Worm (Caenorhabditis elegans) whole organism, L1 larva: Measurements from ENCODE around the gene ccg-1.

Experiments
- aly-2 ChIP-seq: fragments of 150-350 bp; optimal IDR thresholded peaks from 2 replicates; lab custom pipeline; 2014; ENCODE audit warnings: missing biosample characterization, missing genetic modification characterization
- ces-1 ChIP-seq: fragments of 150-350 bp; optimal IDR thresholded peaks from 2 replicates; lab custom pipeline; 2014; ENCODE audit warnings: missing biosample characterization, missing genetic modification reagents, missing genetic modification characterization
- egl-27 ChIP-seq, 2 experiments: fragments of 150-350 bp in 1 of 2; sonication (generic microtip); optimal IDR thresholded peaks; 3 replicates each; lab custom pipeline; 2017 to 2018; ENCODE audit warnings: missing biosample characterization in 2 of 2, missing genetic modification characterization in 2 of 2, missing genetic modification reagents in 2 of 2
- lin-39 ChIP-seq: fragments of 150-350 bp; optimal IDR thresholded peaks from 2 replicates; lab custom pipeline; 2014; ENCODE audit warnings: missing biosample characterization, missing genetic modification reagents, missing genetic modification characterization
- nhr-12 ChIP-seq: sonication (generic microtip); optimal IDR thresholded peaks from 2 replicates; lab custom pipeline; 2017; ENCODE audit warnings: missing biosample characterization, missing genetic modification characterization
- nhr-90 ChIP-seq: sonication (generic microtip); optimal IDR thresholded peaks from 2 replicates; lab custom pipeline; 2016; ENCODE audit warnings: mild to moderate bottlenecking, missing genetic modification characterization, missing compliant biosample characterization; ENCODE audit not compliant: poor library complexity
- zag-1 ChIP-seq: fragments of 150-350 bp; optimal IDR thresholded peaks from 2 replicates; lab custom pipeline; 2014; ENCODE audit warnings: missing biosample characterization, missing genetic modification characterization
- ztf-11 ChIP-seq, 2 experiments: sonication (generic microtip); optimal IDR thresholded peaks; 2 replicates each; lab custom pipeline; 2016 to 2017; ENCODE audit warnings: missing genetic modification characterization in 2 of 2, missing biosample characterization in 1 of 2, missing compliant biosample characterization in 1 of 2

- TF ChIP-seq zag-1: no peak
- no peak for TF ChIP-seq ztf-11 (tag; optimal IDR thresholded peaks at IDR 0.05; lab: Kevin White, UChicago)
- TF ChIP-seq ces-1 (GFP tag; lab: Kevin White, UChicago): no peak
- no peak for TF ChIP-seq egl-27 (tag; optimal IDR thresholded peaks at IDR 0.05; lab: Kevin White, UChicago)
- no peak for TF ChIP-seq lin-39 (tag; lab: Kevin White, UChicago)
- TF ChIP-seq nhr-90 (tag; lab: Kevin White, UChicago): no peak
- no peak for TF ChIP-seq nhr-12 (tag; lab: Kevin White, UChicago)
- TF ChIP-seq aly-2: no peak
Observed at ce11 chrIV:15274063-15274462, 1.5 kb downstream of the ccg-1 start.
